Worm (Caenorhabditis elegans) whole organism, L3 larva: ENCODE results near the gene clec-78.

Source experiments
- R02D3.7 ChIP-seq: fragments of 150-350 bp; optimal IDR thresholded peaks from 2 replicates; lab custom pipeline; 2014; ENCODE audit warnings: missing biosample characterization, missing genetic modification characterization
- ZK546.5 ChIP-seq: sonication (generic microtip); optimal IDR thresholded peaks from 2 replicates; lab custom pipeline; 2017; ENCODE audit warnings: missing biosample characterization, missing genetic modification characterization
- aly-2 ChIP-seq: fragments of 150-350 bp; optimal IDR thresholded peaks from 2 replicates; lab custom pipeline; 2014; ENCODE audit warnings: missing biosample characterization, missing genetic modification characterization
- ama-1 ChIP-seq: fragments of 150-350 bp; optimal IDR thresholded peaks from 2 replicates; lab custom pipeline; 2018
- ceh-16 ChIP-seq: sonication (generic microtip); optimal IDR thresholded peaks from 2 replicates; lab custom pipeline; 2017; ENCODE audit warnings: missing biosample characterization, missing genetic modification characterization
- egl-27 ChIP-seq: sonication (generic microtip); optimal IDR thresholded peaks from 4 replicates; lab custom pipeline; 2017; ENCODE audit warnings: missing biosample characterization, missing genetic modification reagents, missing genetic modification characterization
- egl-5 ChIP-seq: fragments of 150-350 bp; optimal IDR thresholded peaks from 2 replicates; lab custom pipeline; 2017; ENCODE audit warnings: missing biosample characterization, missing genetic modification reagents, missing genetic modification characterization, inconsistent platforms
- elt-1 ChIP-seq: fragments of 150-350 bp; optimal IDR thresholded peaks from 2 replicates; lab custom pipeline; 2014; ENCODE audit warnings: missing biosample characterization, missing genetic modification characterization
- elt-2 ChIP-seq: sonication (generic microtip); optimal IDR thresholded peaks from 2 replicates; lab custom pipeline; 2016; ENCODE audit warnings: missing genetic modification reagents, mild to moderate bottlenecking, missing genetic modification characterization, missing compliant biosample characterization
- elt-3 ChIP-seq, 3 experiments: fragments of 150-350 bp in 1 of 3; sonication (generic microtip) in 2 of 3; optimal IDR thresholded peaks; 2 replicates in 2 of 3; 4 replicates in 1 of 3; lab custom pipeline; 2014 to 2017; ENCODE audit warnings: missing biosample characterization in 3 of 3, missing genetic modification characterization in 3 of 3
- eor-1 ChIP-seq, 2 experiments: fragments of 150-350 bp; optimal IDR thresholded peaks; 2 replicates each; lab custom pipeline; 2014 to 2018; ENCODE audit warnings: missing biosample characterization in 2 of 2, missing genetic modification characterization in 2 of 2
- fkh-10 ChIP-seq: sonication (generic microtip); optimal IDR thresholded peaks from 2 replicates; lab custom pipeline; 2017; ENCODE audit warnings: missing biosample characterization, missing genetic modification reagents, missing genetic modification characterization
- fkh-2 ChIP-seq: fragments of 150-350 bp; optimal IDR thresholded peaks from 2 replicates; lab custom pipeline; 2014; ENCODE audit warnings: missing biosample characterization, missing genetic modification reagents, missing genetic modification characterization
- fos-1 ChIP-seq: fragments of 150-350 bp; optimal IDR thresholded peaks from 2 replicates; lab custom pipeline; 2014; ENCODE audit warnings: missing biosample characterization, missing genetic modification characterization
- hmg-11 ChIP-seq: sonication (generic microtip); optimal IDR thresholded peaks from 2 replicates; lab custom pipeline; 2016; ENCODE audit warnings: missing genetic modification characterization, missing compliant biosample characterization
- jun-1 ChIP-seq: fragments of 150-350 bp; optimal IDR thresholded peaks from 2 replicates; lab custom pipeline; 2014; ENCODE audit warnings: missing biosample characterization, missing genetic modification reagents, missing genetic modification characterization
- lin-15B ChIP-seq: fragments of 150-350 bp; optimal IDR thresholded peaks from 2 replicates; lab custom pipeline; 2014; ENCODE audit warnings: missing biosample characterization, missing genetic modification characterization
- lin-39 ChIP-seq: fragments of 150-350 bp; optimal IDR thresholded peaks from 2 replicates; lab custom pipeline; 2018; ENCODE audit warnings: missing biosample characterization, missing genetic modification reagents, missing genetic modification characterization
- lsy-12 ChIP-seq: sonication (generic microtip); optimal IDR thresholded peaks from 2 replicates; lab custom pipeline; 2016; ENCODE audit warnings: mild to moderate bottlenecking, missing genetic modification characterization, missing compliant biosample characterization
- mdl-1 ChIP-seq: fragments of 150-350 bp; optimal IDR thresholded peaks from 2 replicates; lab custom pipeline; 2014; ENCODE audit warnings: missing biosample characterization, missing genetic modification characterization
- nfya-1 ChIP-seq: sonication (generic microtip); optimal IDR thresholded peaks from 2 replicates; lab custom pipeline; 2017; ENCODE audit warnings: missing genetic modification characterization, mild to moderate bottlenecking, missing compliant biosample characterization, antibody characterized with exemption, moderate library complexity; ENCODE audit not compliant: insufficient read depth
- nhr-11 ChIP-seq: fragments of 150-350 bp; optimal IDR thresholded peaks from 2 replicates; lab custom pipeline; 2014; ENCODE audit warnings: missing biosample characterization, missing genetic modification characterization
- nhr-23 ChIP-seq: fragments of 150-350 bp; optimal IDR thresholded peaks from 2 replicates; lab custom pipeline; 2014; ENCODE audit warnings: missing biosample characterization, missing genetic modification reagents, missing genetic modification characterization
- nhr-237 ChIP-seq: fragments of 150-350 bp; optimal IDR thresholded peaks from 2 replicates; lab custom pipeline; 2014; ENCODE audit warnings: missing biosample characterization, missing genetic modification characterization
- nhr-25 ChIP-seq: sonication (generic microtip); optimal IDR thresholded peaks from 2 replicates; lab custom pipeline; 2017; ENCODE audit warnings: missing biosample characterization, missing genetic modification characterization
- nhr-28 ChIP-seq: fragments of 150-350 bp; optimal IDR thresholded peaks from 2 replicates; lab custom pipeline; 2014; ENCODE audit warnings: missing biosample characterization, missing genetic modification characterization
- nhr-43 ChIP-seq: sonication (generic microtip); optimal IDR thresholded peaks from 2 replicates; lab custom pipeline; 2016; ENCODE audit warnings: mild to moderate bottlenecking, missing genetic modification characterization, missing compliant biosample characterization; ENCODE audit not compliant: poor library complexity, severe bottlenecking
- nhr-67 ChIP-seq: fragments of 150-350 bp; optimal IDR thresholded peaks from 2 replicates; lab custom pipeline; 2014; ENCODE audit warnings: missing biosample characterization, missing genetic modification characterization
- nhr-76 ChIP-seq: fragments of 150-350 bp; sonication (generic microtip); optimal IDR thresholded peaks from 5 replicates; lab custom pipeline; 2014; ENCODE audit warnings: missing biosample characterization, missing genetic modification characterization
- nhr-77 ChIP-seq: fragments of 150-350 bp; optimal IDR thresholded peaks from 2 replicates; lab custom pipeline; 2014; ENCODE audit warnings: missing biosample characterization, missing genetic modification characterization
- pha-4 ChIP-seq: fragments of 150-350 bp; optimal IDR thresholded peaks from 2 replicates; lab custom pipeline; 2014; ENCODE audit warnings: missing biosample characterization, missing genetic modification reagents, missing genetic modification characterization
- pqm-1 ChIP-seq: fragments of 150-350 bp; optimal IDR thresholded peaks from 2 replicates; lab custom pipeline; 2017; ENCODE audit warnings: missing biosample characterization, missing genetic modification characterization, inconsistent platforms
- sea-2 ChIP-seq: fragments of 150-350 bp; sonication (generic microtip); optimal IDR thresholded peaks from 4 replicates; lab custom pipeline; 2014; ENCODE audit warnings: missing biosample characterization, missing genetic modification reagents, missing genetic modification characterization
- skn-1 ChIP-seq: fragments of 150-350 bp; optimal IDR thresholded peaks from 2 replicates; lab custom pipeline; 2014; ENCODE audit warnings: missing biosample characterization, missing genetic modification characterization
- snpc-4 ChIP-seq: fragments of 150-350 bp; optimal IDR thresholded peaks from 2 replicates; lab custom pipeline; 2014; ENCODE audit warnings: missing biosample characterization, missing genetic modification characterization
- unc-39 ChIP-seq: sonication (generic microtip); optimal IDR thresholded peaks from 4 replicates; lab custom pipeline; 2017; ENCODE audit warnings: missing biosample characterization, missing genetic modification characterization
- unc-62 ChIP-seq: fragments of 150-350 bp; sonication (generic microtip); optimal IDR thresholded peaks from 4 replicates; lab custom pipeline; 2014; ENCODE audit warnings: missing biosample characterization, missing genetic modification reagents, missing genetic modification characterization
- zag-1 ChIP-seq: fragments of 150-350 bp; optimal IDR thresholded peaks from 2 replicates; lab custom pipeline; 2014; ENCODE audit warnings: missing biosample characterization, missing genetic modification characterization
- ztf-11 ChIP-seq: fragments of 150-350 bp; optimal IDR thresholded peaks from 2 replicates; lab custom pipeline; 2014; ENCODE audit warnings: missing biosample characterization, missing genetic modification characterization
- ztf-4 ChIP-seq: fragments of 150-350 bp; optimal IDR thresholded peaks from 2 replicates; lab custom pipeline; 2014; ENCODE audit warnings: missing biosample characterization, missing genetic modification characterization

clec-78 gene

DNA sequence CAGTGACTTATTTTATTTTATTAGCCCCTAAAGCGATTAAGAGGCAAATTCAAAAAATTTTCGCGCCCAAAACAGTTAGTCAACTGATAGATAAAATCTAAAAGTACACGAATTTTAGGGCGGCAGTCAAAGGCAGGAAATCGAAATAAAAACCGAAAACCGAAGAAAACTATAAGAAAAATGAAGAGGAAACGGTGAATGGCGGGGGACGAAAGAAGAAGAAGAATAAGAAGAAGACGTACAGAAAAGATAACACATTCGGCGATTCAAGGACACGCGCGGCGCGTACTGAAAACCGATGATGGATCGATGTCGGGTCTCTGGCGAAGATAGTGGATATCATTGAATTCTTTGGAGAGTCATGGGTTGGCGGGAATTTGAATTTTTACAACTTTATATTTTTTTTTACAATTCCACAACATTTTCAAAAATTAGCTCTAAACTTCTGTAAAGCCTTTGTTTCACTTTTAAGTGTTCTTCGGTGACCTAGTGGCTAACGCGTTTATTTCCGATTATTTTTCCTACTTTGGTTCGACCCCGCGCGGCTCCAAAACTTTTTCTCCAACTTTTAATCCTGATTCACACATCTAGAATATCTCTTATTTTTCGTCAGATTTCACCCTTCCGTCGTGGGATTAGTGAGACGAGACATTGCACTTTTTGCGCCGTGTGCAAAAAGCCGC lies 42.2 kb downstream of the clec-78 start:
- TF ChIP-seq nhr-43 (tag; lab: Kevin White, UChicago) (peak; percentile 56), unc-62 (GFP tag; lab: Kevin White, UChicago) (peak; percentile 48), R02D3.7 (peak; percentile 28), nhr-25 (peak; percentile 84), elt-1 (tag; lab: Kevin White, UChicago) (peak; percentile 76), ZK546.5 (tag; lab: Kevin White, UChicago) (no peak), zag-1 (tag; lab: Kevin White, UChicago) (no peak), lin-15B (tag; lab: Kevin White, UChicago) (peak; percentile 92), nhr-23 (tag; lab: Kevin White, UChicago) (peak; percentile 75), elt-3 (tag; optimal IDR thresholded peaks at IDR 0.05; lab: Kevin White, UChicago) (peak in 1 of 3 experiments; percentile 15)

DNA sequence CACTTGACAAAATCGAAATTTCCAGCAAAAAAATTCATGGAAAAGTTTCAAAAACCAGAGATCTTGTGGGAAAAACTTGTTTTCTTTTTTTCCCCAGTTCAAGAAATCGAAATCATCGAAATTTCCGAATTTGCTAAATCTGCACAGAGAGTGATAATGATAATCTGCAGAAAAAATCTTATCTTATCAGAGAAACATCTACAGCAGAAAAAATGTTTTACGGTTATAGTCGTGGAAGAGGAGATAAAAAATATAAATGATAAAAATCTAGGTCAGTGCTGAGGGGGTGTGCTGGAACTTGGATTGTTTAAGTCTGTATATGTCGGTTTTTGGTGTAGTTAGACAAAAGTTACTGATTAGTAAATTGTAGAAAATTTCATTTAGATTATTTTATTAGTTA lies 43.4 kb downstream of the clec-78 start:
- no peak for TF ChIP-seq nhr-28
- no peak for TF ChIP-seq fkh-10
- no peak for TF ChIP-seq elt-1 (tag; lab: Kevin White, UChicago)
- no peak for TF ChIP-seq ama-1 (lab: Kevin White, UChicago)
- no peak for TF ChIP-seq eor-1 (tag; optimal IDR thresholded peaks at IDR 0.05; lab: Kevin White, UChicago)
- no peak for TF ChIP-seq nfya-1
- TF ChIP-seq ceh-16 (tag; lab: Kevin White, UChicago): no peak
- no peak for TF ChIP-seq pha-4 (tag; lab: Kevin White, UChicago)
- no peak for TF ChIP-seq mdl-1 (tag; lab: Kevin White, UChicago)
- TF ChIP-seq elt-3 (tag; optimal IDR thresholded peaks at IDR 0.05; lab: Kevin White, UChicago): peak in 2 of 3 experiments; percentile 57 to 87
- TF ChIP-seq elt-2: peak; percentile 70
- no peak for TF ChIP-seq nhr-43 (tag; lab: Kevin White, UChicago)

DNA sequence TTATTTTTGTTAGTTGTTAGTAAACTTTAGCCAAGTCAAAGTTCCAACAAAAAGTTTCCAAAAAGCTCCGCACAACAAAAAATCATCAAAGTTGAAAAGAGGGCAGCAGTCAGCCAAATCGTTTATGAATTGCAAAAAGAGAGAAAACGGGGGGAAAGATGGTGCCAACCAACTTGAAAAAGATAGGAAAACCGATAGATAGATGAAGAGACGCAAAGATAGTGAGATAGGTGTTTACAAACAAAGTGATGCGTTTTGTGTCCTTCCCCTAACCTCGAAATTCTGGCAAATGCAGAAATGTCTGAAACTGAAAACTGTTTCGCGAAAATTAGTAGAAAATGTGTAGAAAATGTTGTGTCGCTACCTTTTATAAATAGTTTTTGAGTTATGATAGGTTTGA lies 44.6 kb downstream of the clec-78 start:
- no peak for TF ChIP-seq ztf-4
- no peak for TF ChIP-seq nhr-28
- TF ChIP-seq fkh-10: no peak
- TF ChIP-seq fkh-2 (tag; lab: Kevin White, UChicago): peak; percentile 55
- TF ChIP-seq nhr-43 (tag; lab: Kevin White, UChicago): no peak
- no peak for TF ChIP-seq nhr-77 (tag; lab: Kevin White, UChicago)
- no peak for TF ChIP-seq ZK546.5 (tag; lab: Kevin White, UChicago)
- TF ChIP-seq lin-15B (tag; lab: Kevin White, UChicago): no peak
- TF ChIP-seq ztf-11 (tag; lab: Kevin White, UChicago): no peak
- TF ChIP-seq unc-39 (tag; lab: Kevin White, UChicago): no peak
- no peak for TF ChIP-seq egl-5
- TF ChIP-seq elt-3 (tag; optimal IDR thresholded peaks at IDR 0.05; lab: Kevin White, UChicago): no peak
- TF ChIP-seq elt-2: peak; percentile 19
- TF ChIP-seq lsy-12 (tag; lab: Kevin White, UChicago): no peak
- no peak for TF ChIP-seq fos-1 (tag; lab: Kevin White, UChicago)
- TF ChIP-seq nhr-25: no peak
- no peak for TF ChIP-seq nhr-11 (tag; lab: Kevin White, UChicago)
- TF ChIP-seq elt-1 (tag; lab: Kevin White, UChicago): no peak
- peak; percentile 72 for TF ChIP-seq pha-4 (tag; lab: Kevin White, UChicago)
- no peak for TF ChIP-seq hmg-11
- no peak for TF ChIP-seq pqm-1 (tag; lab: Kevin White, UChicago)
- no peak for TF ChIP-seq ceh-16 (tag; lab: Kevin White, UChicago)

DNA sequence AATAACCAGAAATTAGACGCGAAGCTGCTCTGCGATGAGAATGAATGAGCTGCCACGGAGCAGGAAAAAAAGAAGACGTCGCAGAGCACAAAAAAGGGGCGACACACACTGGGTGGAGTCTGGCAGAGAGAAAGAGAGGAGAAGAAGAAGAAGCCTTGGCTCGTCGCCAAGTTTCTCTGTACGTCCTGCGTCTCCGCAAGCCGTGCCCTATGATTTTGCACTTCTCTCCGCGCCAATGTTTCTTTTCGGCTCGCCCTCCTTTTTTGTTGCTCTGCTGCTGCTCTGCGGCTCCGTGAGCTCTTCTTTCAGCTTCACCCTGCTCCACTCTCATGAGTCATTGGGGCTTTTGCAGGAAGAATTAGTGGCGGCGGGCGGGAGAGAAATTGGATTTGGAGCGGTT lies 46.0 kb downstream of the clec-78 start, which contains the start of gene hlh-30:
hlh-30 (minus strand) TSS at position 69 of the 400 bp plus-strand sequence.
- no peak for TF ChIP-seq skn-1 (tag; lab: Kevin White, UChicago)
- no peak for TF ChIP-seq nhr-25
- no peak for TF ChIP-seq mdl-1 (tag; lab: Kevin White, UChicago)
- no peak for TF ChIP-seq nhr-43 (tag; lab: Kevin White, UChicago)
- TF ChIP-seq elt-3 (tag; optimal IDR thresholded peaks at IDR 0.05; lab: Kevin White, UChicago): no peak
- TF ChIP-seq ZK546.5 (tag; lab: Kevin White, UChicago): no peak
- no peak for TF ChIP-seq sea-2 (GFP tag; lab: Kevin White, UChicago)
- no peak for TF ChIP-seq eor-1 (tag; optimal IDR thresholded peaks at IDR 0.05; lab: Kevin White, UChicago)
- TF ChIP-seq nhr-76 (tag; lab: Kevin White, UChicago): no peak
- TF ChIP-seq pqm-1 (tag; lab: Kevin White, UChicago): no peak
- TF ChIP-seq elt-2: peak; percentile 44
- no peak for TF ChIP-seq nhr-28
- TF ChIP-seq egl-27 (tag; lab: Kevin White, UChicago): no peak
- no peak for TF ChIP-seq ztf-11 (tag; lab: Kevin White, UChicago)
- TF ChIP-seq elt-1 (tag; lab: Kevin White, UChicago): no peak
- no peak for TF ChIP-seq aly-2 (tag; lab: Kevin White, UChicago)
- no peak for TF ChIP-seq nhr-67 (tag; lab: Kevin White, UChicago)
- TF ChIP-seq fkh-10: peak; percentile 23
- no peak for TF ChIP-seq snpc-4 (tag; lab: Kevin White, UChicago)
- no peak for TF ChIP-seq R02D3.7
- no peak for TF ChIP-seq nhr-11 (tag; lab: Kevin White, UChicago)
- TF ChIP-seq lsy-12 (tag; lab: Kevin White, UChicago): no peak
- peak; percentile 54 for TF ChIP-seq hmg-11
- peak; percentile 22 for TF ChIP-seq pha-4 (tag; lab: Kevin White, UChicago)
- peak; percentile 79 for TF ChIP-seq lin-39
- no peak for TF ChIP-seq zag-1 (tag; lab: Kevin White, UChicago)
- TF ChIP-seq ztf-4: no peak
- no peak for TF ChIP-seq ceh-16 (tag; lab: Kevin White, UChicago)
- no peak for TF ChIP-seq unc-39 (tag; lab: Kevin White, UChicago)
- TF ChIP-seq nhr-237 (tag; lab: Kevin White, UChicago): no peak
- TF ChIP-seq nhr-77 (tag; lab: Kevin White, UChicago): no peak
- TF ChIP-seq unc-62 (GFP tag; lab: Kevin White, UChicago): no peak
- no peak for TF ChIP-seq fkh-2 (tag; lab: Kevin White, UChicago)
- no peak for TF ChIP-seq fos-1 (tag; lab: Kevin White, UChicago)
- TF ChIP-seq jun-1 (tag; lab: Kevin White, UChicago): no peak
- TF ChIP-seq nfya-1: peak; percentile 73
